Worm (Caenorhabditis elegans) whole organism, young adult: ENCODE data around the gene gsr-1.
A peak's percentile ranks its signal among the peaks of the same experiment; 100 is the strongest.

Experiments used
- D2030.7 ChIP-seq: fragments of 200-800 bp; sonication (Bioruptor generic); IDR thresholded peaks from 2 replicates; pipeline ENCODE4 v1.3.6; 2022; ENCODE audit warnings: missing genetic modification reagents, missing genetic modification characterization, missing compliant biosample characterization
- F10E7.11 ChIP-seq: sonication (generic microtip); optimal IDR thresholded peaks from 2 replicates; lab custom pipeline; 2017; ENCODE audit warnings: mild to moderate bottlenecking, missing genetic modification characterization, moderate library complexity, missing compliant biosample characterization
- F22D6.2 ChIP-seq: sonication (generic microtip); optimal IDR thresholded peaks from 2 replicates; lab custom pipeline; 2016; ENCODE audit warnings: mild to moderate bottlenecking, missing genetic modification characterization, missing compliant biosample characterization
- F33H1.4 ChIP-seq: fragments of 200-800 bp; sonication (Bioruptor generic); IDR thresholded peaks from 2 replicates; pipeline ENCODE4 v1.3.6; 2022; ENCODE audit warnings: missing genetic modification reagents, missing genetic modification characterization, missing compliant biosample characterization
- F52B5.7 ChIP-seq: sonication (generic microtip); optimal IDR thresholded peaks from 2 replicates; lab custom pipeline; 2016; ENCODE audit warnings: mild to moderate bottlenecking, missing genetic modification characterization, missing compliant biosample characterization
- F57C9.4 ChIP-seq: sonication (generic microtip); optimal IDR thresholded peaks from 2 replicates; lab custom pipeline; 2017; ENCODE audit warnings: mild to moderate bottlenecking, missing genetic modification characterization, missing compliant biosample characterization
- Y95B8A.8 ChIP-seq: fragments of 200-800 bp; sonication (Bioruptor generic); IDR thresholded peaks from 2 replicates; pipeline ENCODE4 v1.3.6; 2022; ENCODE audit warnings: missing genetic modification reagents, missing genetic modification characterization, missing compliant biosample characterization
- ZK185.1 ChIP-seq: sonication (generic microtip); optimal IDR thresholded peaks from 2 replicates; lab custom pipeline; 2016; ENCODE audit warnings: mild to moderate bottlenecking, missing genetic modification characterization, missing compliant biosample characterization; ENCODE audit not compliant: poor library complexity, severe bottlenecking
- atf-7 ChIP-seq: sonication (generic microtip); optimal IDR thresholded peaks from 2 replicates; lab custom pipeline; 2017; ENCODE audit warnings: mild to moderate bottlenecking, missing genetic modification characterization, missing compliant biosample characterization
- attf-3 ChIP-seq: fragments of 200-800 bp; sonication (Bioruptor generic); conservative IDR thresholded peaks from 2 replicates; pipeline ENCODE4 v1.3.6; 2022; ENCODE audit warnings: missing genetic modification reagents, missing genetic modification characterization, missing compliant biosample characterization
- bed-1 ChIP-seq: fragments of 200-800 bp; sonication (Bioruptor generic); IDR thresholded peaks from 2 replicates; pipeline ENCODE4 v1.3.6; 2022; ENCODE audit warnings: missing genetic modification reagents, missing genetic modification characterization, missing compliant biosample characterization
- cebp-1 ChIP-seq, 2 experiments: fragments of 200-800 bp in 1 of 2; sonication (Bioruptor generic) in 1 of 2; sonication (generic microtip) in 1 of 2; IDR thresholded peaks in 1 of 2; optimal IDR thresholded peaks in 1 of 2; 2 replicates each; pipeline versions ENCODE4 v1.3.6 to Lab custom; 2017 to 2022; ENCODE audit warnings: missing compliant biosample characterization in 2 of 2, missing genetic modification characterization in 2 of 2, mild to moderate bottlenecking in 1 of 2, missing genetic modification reagents in 1 of 2, moderate library complexity in 1 of 2
- ceh-100 ChIP-seq: fragments of 200-800 bp; sonication (Bioruptor generic); IDR thresholded peaks from 2 replicates; pipeline ENCODE4 v1.3.6; 2022; ENCODE audit warnings: missing genetic modification reagents, missing genetic modification characterization, missing compliant biosample characterization
- ceh-40 ChIP-seq: fragments of 200-800 bp; sonication (Bioruptor generic); IDR thresholded peaks from 2 replicates; pipeline ENCODE4 v1.3.6; 2022; ENCODE audit warnings: missing genetic modification characterization, missing compliant biosample characterization
- ceh-79 ChIP-seq: sonication (generic microtip); optimal IDR thresholded peaks from 2 replicates; lab custom pipeline; 2017; ENCODE audit warnings: mild to moderate bottlenecking, missing genetic modification characterization, missing compliant biosample characterization
- chd-7 ChIP-seq: sonication (generic microtip); optimal IDR thresholded peaks from 2 replicates; lab custom pipeline; 2016; ENCODE audit warnings: mild to moderate bottlenecking, missing genetic modification characterization, moderate library complexity, missing compliant biosample characterization
- die-1 ChIP-seq: sonication (generic microtip); optimal IDR thresholded peaks from 2 replicates; lab custom pipeline; 2016; ENCODE audit warnings: missing genotype, mild to moderate bottlenecking, missing genetic modification characterization, missing compliant biosample characterization
- dox-1 ChIP-seq: fragments of 200-800 bp; sonication (Bioruptor generic); IDR thresholded peaks from 2 replicates; pipeline ENCODE4 v1.3.6; 2022; ENCODE audit warnings: missing genetic modification reagents, missing genetic modification characterization, missing compliant biosample characterization
- dpl-1 ChIP-seq: fragments of 150-350 bp; optimal IDR thresholded peaks from 2 replicates; lab custom pipeline; 2014; ENCODE audit warnings: missing biosample characterization, missing genetic modification reagents, missing genetic modification characterization
- efl-1 ChIP-seq: fragments of 150-350 bp; optimal IDR thresholded peaks from 2 replicates; lab custom pipeline; 2014; ENCODE audit warnings: missing biosample characterization, missing genetic modification reagents, missing genetic modification characterization
- ekl-4 ChIP-seq: fragments of 200-800 bp; sonication (Bioruptor generic); IDR thresholded peaks from 2 replicates; pipeline ENCODE4 v1.3.6; 2022; ENCODE audit warnings: missing genetic modification reagents, missing genetic modification characterization, missing compliant biosample characterization
- him-1 ChIP-seq: sonication (generic microtip); optimal IDR thresholded peaks from 2 replicates; lab custom pipeline; 2016; ENCODE audit warnings: missing genotype, missing genetic modification reagents, missing genetic modification characterization, missing compliant biosample characterization
- hmg-20 ChIP-seq: fragments of 200-800 bp; sonication (Bioruptor generic); IDR thresholded peaks from 2 replicates; pipeline ENCODE4 v1.3.6; 2022; ENCODE audit warnings: missing genetic modification reagents, missing genetic modification characterization, missing compliant biosample characterization
- hrde-1 ChIP-seq: sonication (generic microtip); optimal IDR thresholded peaks from 2 replicates; lab custom pipeline; 2016; ENCODE audit warnings: missing genetic modification characterization, mild to moderate bottlenecking, missing compliant biosample characterization, moderate library complexity, missing genotype, missing genetic modification reagents, borderline replicate concordance
- hsf-1 ChIP-seq: fragments of 200-800 bp; sonication (Bioruptor generic); IDR thresholded peaks from 2 replicates; pipeline ENCODE4 v1.3.6; 2022; ENCODE audit warnings: missing genetic modification reagents, missing genetic modification characterization, missing compliant biosample characterization
- let-526 ChIP-seq: fragments of 200-800 bp; sonication (Bioruptor generic); IDR thresholded peaks from 2 replicates; pipeline ENCODE4 v1.3.6; 2022; ENCODE audit warnings: missing genetic modification reagents, missing genetic modification characterization, missing compliant biosample characterization
- lin-35 ChIP-seq, 3 experiments: fragments of 150-350 bp in 2 of 3; sonication (generic microtip) in 1 of 3; optimal IDR thresholded peaks; 2 replicates each; lab custom pipeline; 2014 to 2018; ENCODE audit warnings: missing biosample characterization in 3 of 3, missing genetic modification characterization in 3 of 3, missing genetic modification reagents in 3 of 3
- lin-54 ChIP-seq: fragments of 200-800 bp; sonication (Bioruptor generic); optimal IDR thresholded peaks from 2 replicates; lab custom pipeline; 2018; ENCODE audit warnings: mild to moderate bottlenecking, missing genetic modification characterization, missing compliant biosample characterization
- lir-1 ChIP-seq: fragments of 200-800 bp; sonication (Bioruptor generic); conservative IDR thresholded peaks from 2 replicates; pipeline ENCODE4 v1.3.6; 2022; ENCODE audit warnings: missing genetic modification reagents, missing genetic modification characterization, missing compliant biosample characterization
- lsl-1 ChIP-seq: fragments of 200-800 bp; sonication (Bioruptor generic); optimal IDR thresholded peaks from 2 replicates; lab custom pipeline; 2018; ENCODE audit warnings: mild to moderate bottlenecking, missing genetic modification characterization, moderate library complexity, missing compliant biosample characterization
- madf-3 ChIP-seq: fragments of 200-800 bp; sonication (Bioruptor generic); IDR thresholded peaks from 2 replicates; pipeline ENCODE4 v1.3.6; 2022; ENCODE audit warnings: missing genetic modification reagents, missing genetic modification characterization, missing compliant biosample characterization
- madf-6 ChIP-seq: fragments of 200-800 bp; sonication (Bioruptor generic); IDR thresholded peaks from 2 replicates; pipeline ENCODE4 v1.3.6; 2022; ENCODE audit warnings: missing genetic modification reagents, missing genetic modification characterization, missing compliant biosample characterization
- madf-8 ChIP-seq: fragments of 200-800 bp; sonication (Bioruptor generic); conservative IDR thresholded peaks from 2 replicates; pipeline ENCODE4 v1.3.6; 2022; ENCODE audit warnings: missing genetic modification reagents, missing genetic modification characterization, missing compliant biosample characterization
- mcd-1 ChIP-seq: fragments of 200-800 bp; sonication (Bioruptor generic); IDR thresholded peaks from 2 replicates; pipeline ENCODE4 v1.3.6; 2022; ENCODE audit warnings: missing genetic modification reagents, missing genetic modification characterization, missing compliant biosample characterization
- nfya-2 ChIP-seq: fragments of 200-800 bp; sonication (Bioruptor generic); IDR thresholded peaks from 2 replicates; pipeline ENCODE4 v1.3.6; 2022; ENCODE audit warnings: missing genetic modification reagents, missing genetic modification characterization, missing compliant biosample characterization
- nfyb-1 ChIP-seq: fragments of 200-800 bp; sonication (Bioruptor generic); IDR thresholded peaks from 2 replicates; pipeline ENCODE4 v1.3.6; 2022; ENCODE audit warnings: missing genetic modification reagents, missing genetic modification characterization, missing compliant biosample characterization
- nhr-120 ChIP-seq: fragments of 200-800 bp; sonication (Bioruptor generic); IDR thresholded peaks from 2 replicates; pipeline ENCODE4 v1.3.6; 2022; ENCODE audit warnings: missing genetic modification characterization, missing compliant biosample characterization
- rec-8 ChIP-seq, 2 experiments: sonication (generic microtip); optimal IDR thresholded peaks; 2 replicates each; lab custom pipeline; 2016; ENCODE audit warnings: mild to moderate bottlenecking in 2 of 2, missing genetic modification characterization in 2 of 2, missing genetic modification reagents in 2 of 2, missing genotype in 2 of 2, missing biosample characterization in 1 of 2, missing compliant biosample characterization in 1 of 2, moderate library complexity in 1 of 2
- snpc-1.1 ChIP-seq: sonication (generic microtip); optimal IDR thresholded peaks from 2 replicates; lab custom pipeline; 2017; ENCODE audit warnings: missing genetic modification characterization, mild to moderate bottlenecking, missing compliant biosample characterization, antibody characterized with exemption, moderate library complexity, missing genotype, missing genetic modification reagents; ENCODE audit not compliant: insufficient read depth
- sptf-2 ChIP-seq: fragments of 200-800 bp; sonication (Bioruptor generic); optimal IDR thresholded peaks from 2 replicates; lab custom pipeline; 2018; ENCODE audit warnings: mild to moderate bottlenecking, missing genetic modification characterization, missing compliant biosample characterization
- tbx-9 ChIP-seq: sonication (generic microtip); optimal IDR thresholded peaks from 2 replicates; lab custom pipeline; 2016; ENCODE audit warnings: borderline replicate concordance, missing genetic modification characterization, inconsistent platforms, missing compliant biosample characterization
- tlf-1 ChIP-seq: fragments of 200-800 bp; sonication (Bioruptor generic); optimal IDR thresholded peaks from 2 replicates; lab custom pipeline; 2018; ENCODE audit warnings: mild to moderate bottlenecking, missing genetic modification characterization, missing compliant biosample characterization
- xnd-1 ChIP-seq: sonication (generic microtip); optimal IDR thresholded peaks from 2 replicates; lab custom pipeline; 2016; ENCODE audit warnings: missing genotype, missing genetic modification reagents, missing genetic modification characterization, missing compliant biosample characterization
- zfh-2 ChIP-seq: fragments of 200-800 bp; sonication (Bioruptor generic); conservative IDR thresholded peaks from 2 replicates; pipeline ENCODE4 v1.3.6; 2022; ENCODE audit warnings: missing genetic modification reagents, missing genetic modification characterization, missing compliant biosample characterization
- zim-3 ChIP-seq: sonication (generic microtip); optimal IDR thresholded peaks from 2 replicates; lab custom pipeline; 2017; ENCODE audit warnings: mild to moderate bottlenecking, missing genetic modification characterization, moderate library complexity, missing compliant biosample characterization
- ztf-22 ChIP-seq: fragments of 200-800 bp; sonication (Bioruptor generic); optimal IDR thresholded peaks from 2 replicates; lab custom pipeline; 2018; ENCODE audit warnings: mild to moderate bottlenecking, missing genetic modification characterization, moderate library complexity, missing compliant biosample characterization

The gsr-1 gene

ce11 chrIII:3650677-3651315 is at the start of gene gsr-1, which contains the start of gene madf-8:
TSS of gene gsr-1 (plus strand) at chrIII:3650907.
TSS of gene madf-8 (minus strand) at chrIII:3650832.
- no peak for TF ChIP-seq tbx-9 (tag; lab: Kevin White, UChicago)
- TF ChIP-seq hrde-1 (tag; lab: Kevin White, UChicago): no peak
- no peak for TF ChIP-seq zim-3 (tag; lab: Kevin White, UChicago)
- peak; percentile 15; the same call in 1 of the 2 replicates for TF ChIP-seq ceh-100 (GFP tag; lab: Robert Waterston, UW)
- TF ChIP-seq F52B5.7 (tag; lab: Kevin White, UChicago): no peak
- TF ChIP-seq ekl-4 (GFP tag; lab: Robert Waterston, UW): no peak
- no peak for TF ChIP-seq ceh-40 (GFP tag; lab: Robert Waterston, UW)
- TF ChIP-seq atf-7: no peak
- no peak for TF ChIP-seq hmg-20 (GFP tag; lab: Robert Waterston, UW)
- peak; percentile 34 for TF ChIP-seq lsl-1 (GFP tag; lab: Kevin White, UChicago)
- no peak for TF ChIP-seq die-1
- TF ChIP-seq bed-1: no peak
- peak; percentile 17 for TF ChIP-seq ZK185.1
- 0 out of 2 replicates have a peak, but pooled peaks have one; percentile 21 for TF ChIP-seq madf-8
- TF ChIP-seq him-1 (tag; lab: Kevin White, UChicago): peak; percentile 8
- no peak for TF ChIP-seq ztf-22
- TF ChIP-seq F57C9.4 (tag; lab: Kevin White, UChicago): no peak
- no peak for TF ChIP-seq lir-1
- no peak for TF ChIP-seq let-526 (GFP tag; lab: Robert Waterston, UW)
- no peak for TF ChIP-seq snpc-1.1 (tag; lab: Kevin White, UChicago)
- TF ChIP-seq rec-8 (tag; optimal IDR thresholded peaks at IDR 0.05; lab: Kevin White, UChicago): no peak
- TF ChIP-seq xnd-1 (tag; lab: Kevin White, UChicago): peak; percentile 16
- no peak for TF ChIP-seq cebp-1 (GFP tag; IDR thresholded peaks at IDR 0.05; lab: Robert Waterston, UW)
- peak; percentile 14 for TF ChIP-seq cebp-1 (tag; optimal IDR thresholded peaks at IDR 0.05; lab: Kevin White, UChicago)
- TF ChIP-seq madf-6: peak; percentile 70
- TF ChIP-seq zfh-2 (GFP tag; lab: Robert Waterston, UW): no peak
- no peak for TF ChIP-seq nfya-2
- no peak for TF ChIP-seq sptf-2 (GFP tag; lab: Kevin White, UChicago)
- no peak for TF ChIP-seq tlf-1 (GFP tag; lab: Kevin White, UChicago)
- TF ChIP-seq Y95B8A.8: no peak
- TF ChIP-seq dox-1: peak; percentile 45; the same call in 1 of the 2 replicates
- no peak for TF ChIP-seq hsf-1
- TF ChIP-seq nfyb-1 (GFP tag; lab: Robert Waterston, UW): no peak
- TF ChIP-seq D2030.7 (GFP tag; lab: Robert Waterston, UW): peak; percentile 39; the same call in 1 of the 2 replicates
- TF ChIP-seq lin-54 (GFP tag; lab: Kevin White, UChicago): peak; percentile 45
- no peak for TF ChIP-seq attf-3
- no peak for TF ChIP-seq nhr-120 (GFP tag; lab: Robert Waterston, UW)
- TF ChIP-seq efl-1 (GFP tag; lab: Kevin White, UChicago): peak; percentile 55
- no peak for TF ChIP-seq ceh-79 (tag; lab: Kevin White, UChicago)
- TF ChIP-seq dpl-1 (GFP tag; lab: Kevin White, UChicago): peak; percentile 36
- TF ChIP-seq F22D6.2 (tag; lab: Kevin White, UChicago): no peak
- TF ChIP-seq F10E7.11 (tag; lab: Kevin White, UChicago): no peak
- TF ChIP-seq F33H1.4 (GFP tag; lab: Robert Waterston, UW): 0 out of 2 replicates have a peak, but pooled peaks have one; percentile 12
- TF ChIP-seq madf-3: no peak
- peak; percentile 27; the same call in 1 of the 2 replicates for TF ChIP-seq mcd-1 (GFP tag; lab: Robert Waterston, UW)
- peak in 1 of 3 experiments; percentile 33 for TF ChIP-seq lin-35 (GFP tag; optimal IDR thresholded peaks at IDR 0.05; lab: Kevin White, UChicago)
- no peak for TF ChIP-seq chd-7
